Fruit fly (Drosophila melanogaster) whole organism, embryonic: ENCODE results near the gene sa.

ENCODE experiments used
- CG10267 ChIP-seq: fragments of 200-800 bp; sonication (Bioruptor generic); optimal IDR thresholded peaks from 2 replicates; lab custom pipeline; 2018; ENCODE audit warnings: missing biosample characterization, mild to moderate bottlenecking, missing genetic modification characterization, moderate library complexity
- CG10321 ChIP-seq: fragments of 200-800 bp; sonication (Bioruptor generic); IDR thresholded peaks from 2 replicates; pipeline ENCODE4 v1.3.6; 2022; ENCODE audit warnings: missing biosample characterization, missing genetic modification characterization
- CG10431 ChIP-seq: fragments of 200-800 bp; sonication (Bioruptor generic); optimal IDR thresholded peaks from 3 replicates; lab custom pipeline; 2018; ENCODE audit warnings: missing biosample characterization, mild to moderate bottlenecking, missing genetic modification characterization
- CG10959 ChIP-seq: fragments of 200-800 bp; sonication (Bioruptor generic); IDR thresholded peaks from 2 replicates; pipeline ENCODE4 v1.3.6; 2022; ENCODE audit warnings: missing biosample characterization, missing genetic modification characterization
- CG10979 ChIP-seq: fragments of 200-800 bp; sonication (Bioruptor generic); optimal IDR thresholded peaks from 2 replicates; lab custom pipeline; 2018; ENCODE audit warnings: missing biosample characterization, mild to moderate bottlenecking, missing genetic modification characterization, moderate library complexity
- CG12104 ChIP-seq: fragments of 200-800 bp; sonication (Bioruptor generic); optimal IDR thresholded peaks from 3 replicates; lab custom pipeline; 2016; ENCODE audit warnings: missing biosample characterization, missing genetic modification characterization
- CG12155 ChIP-seq: fragments of 200-800 bp; sonication (Bioruptor generic); optimal IDR thresholded peaks from 3 replicates; lab custom pipeline; 2016; ENCODE audit warnings: missing biosample characterization, missing genetic modification characterization
- CG1233 ChIP-seq: fragments of 200-800 bp; sonication (Bioruptor generic); optimal IDR thresholded peaks from 4 replicates; lab custom pipeline; 2018; ENCODE audit warnings: missing biosample characterization, mild to moderate bottlenecking, missing genetic modification characterization
- CG12744 ChIP-seq: fragments of 200-800 bp; sonication (Bioruptor generic); optimal IDR thresholded peaks from 2 replicates; lab custom pipeline; 2016; ENCODE audit warnings: missing biosample characterization, missing genetic modification characterization
- CG14441 ChIP-seq: fragments of 200-800 bp; sonication (Bioruptor generic); IDR thresholded peaks from 2 replicates; pipeline ENCODE4 v1.3.6; 2022; ENCODE audit warnings: missing biosample characterization, missing genetic modification characterization
- CG14965 ChIP-seq: fragments of 200-800 bp; sonication (Bioruptor generic); optimal IDR thresholded peaks from 2 replicates; lab custom pipeline; 2016; ENCODE audit warnings: missing biosample characterization, missing genetic modification characterization, borderline replicate concordance
- CG15601 ChIP-seq: fragments of 200-800 bp; sonication (Bioruptor generic); optimal IDR thresholded peaks from 3 replicates; lab custom pipeline; 2019; ENCODE audit warnings: missing biosample characterization, mild to moderate bottlenecking, missing genetic modification characterization, moderate library complexity
- CG18476 ChIP-seq: fragments of 200-800 bp; sonication (Bioruptor generic); optimal IDR thresholded peaks from 2 replicates; lab custom pipeline; 2016; ENCODE audit warnings: missing biosample characterization, mild to moderate bottlenecking, missing genetic modification characterization
- CG2199 ChIP-seq: fragments of 200-800 bp; sonication (Bioruptor generic); IDR thresholded peaks from 3 replicates; pipeline ENCODE4 v1.3.6; 2022; ENCODE audit warnings: missing biosample characterization, missing genetic modification characterization
- CG32532 ChIP-seq: fragments of 200-800 bp; sonication (Bioruptor generic); IDR thresholded peaks from 2 replicates; pipeline ENCODE4 v1.3.6; 2022; ENCODE audit warnings: missing biosample characterization, missing genetic modification characterization
- CG33557 ChIP-seq: fragments of 200-800 bp; sonication (Bioruptor generic); optimal IDR thresholded peaks from 2 replicates; lab custom pipeline; 2019; ENCODE audit warnings: missing biosample characterization, mild to moderate bottlenecking, missing genetic modification characterization, moderate library complexity
- CG3995 ChIP-seq: fragments of 200-800 bp; sonication (Bioruptor generic); optimal IDR thresholded peaks from 3 replicates; lab custom pipeline; 2016; ENCODE audit warnings: missing biosample characterization, missing genetic modification characterization
- CG5180 ChIP-seq: fragments of 200-800 bp; sonication (Bioruptor generic); optimal IDR thresholded peaks from 3 replicates; lab custom pipeline; 2017; ENCODE audit warnings: missing biosample characterization, missing genetic modification characterization, mild to moderate bottlenecking, moderate library complexity, missing genetic modification reagents
- CG7745 ChIP-seq: fragments of 200-800 bp; sonication (Bioruptor generic); optimal IDR thresholded peaks from 2 replicates; lab custom pipeline; 2018; ENCODE audit warnings: missing biosample characterization, mild to moderate bottlenecking, missing genetic modification characterization, moderate library complexity
- CG8089 ChIP-seq: fragments of 200-800 bp; sonication (Bioruptor generic); optimal IDR thresholded peaks from 3 replicates; lab custom pipeline; 2016; ENCODE audit warnings: missing biosample characterization, missing genetic modification characterization
- CG8478 ChIP-seq: fragments of >200 bp; optimal IDR thresholded peaks from 2 replicates; lab custom pipeline; 2018
- CG8924 ChIP-seq: fragments of 200-800 bp; optimal IDR thresholded peaks from 3 replicates; lab custom pipeline; 2019; ENCODE audit warnings: missing biosample characterization, mild to moderate bottlenecking, missing genetic modification characterization, moderate library complexity
- CG9215 ChIP-seq: fragments of 200-800 bp; sonication (Bioruptor generic); IDR thresholded peaks from 2 replicates; pipeline ENCODE4 v1.3.6; 2022; ENCODE audit warnings: missing biosample characterization, missing genetic modification characterization
- D19A ChIP-seq: fragments of 200-800 bp; optimal IDR thresholded peaks from 3 replicates; lab custom pipeline; 2019; ENCODE audit warnings: missing biosample characterization, mild to moderate bottlenecking, missing genetic modification characterization, moderate library complexity
- E2f2 ChIP-seq: fragments of 200-800 bp; sonication (Bioruptor generic); IDR thresholded peaks from 2 replicates; pipeline ENCODE4 v1.3.6; 2022; ENCODE audit warnings: missing biosample characterization, missing genetic modification characterization
- Ets97D ChIP-seq: fragments of 200-800 bp; sonication (Bioruptor generic); optimal IDR thresholded peaks from 3 replicates; lab custom pipeline; 2016; ENCODE audit warnings: missing biosample characterization, missing genetic modification characterization
- MESR4 ChIP-seq: fragments of 200-800 bp; sonication (Bioruptor generic); optimal IDR thresholded peaks from 2 replicates; lab custom pipeline; 2018; ENCODE audit warnings: missing biosample characterization, mild to moderate bottlenecking, missing genetic modification characterization, moderate library complexity
- Mad ChIP-seq: fragments of 200-800 bp; sonication (Bioruptor generic); optimal IDR thresholded peaks from 2 replicates; lab custom pipeline; 2016; ENCODE audit warnings: missing biosample characterization, missing genetic modification characterization
- Max ChIP-seq: fragments of 200-800 bp; sonication (Bioruptor generic); optimal IDR thresholded peaks from 2 replicates; lab custom pipeline; 2016; ENCODE audit warnings: missing biosample characterization, mild to moderate bottlenecking, missing genetic modification characterization
- NC2β ChIP-seq: fragments of 200-800 bp; sonication (Bioruptor generic); optimal IDR thresholded peaks from 2 replicates; lab custom pipeline; 2016; ENCODE audit warnings: missing biosample characterization, missing genetic modification characterization
- NFAT ChIP-seq: fragments of 200-800 bp; sonication (Bioruptor generic); IDR thresholded peaks from 2 replicates; pipeline ENCODE4 v1.3.6; 2022; ENCODE audit warnings: missing biosample characterization, missing genetic modification characterization
- NK7.1 ChIP-seq: fragments of 200-800 bp; sonication (Bioruptor generic); optimal IDR thresholded peaks from 3 replicates; lab custom pipeline; 2016; ENCODE audit warnings: missing biosample characterization, missing genetic modification characterization
- Sry-β ChIP-seq: fragments of 200-800 bp; sonication (Bioruptor generic); optimal IDR thresholded peaks from 2 replicates; lab custom pipeline; 2018; ENCODE audit warnings: missing biosample characterization, mild to moderate bottlenecking, missing genetic modification characterization, moderate library complexity
- Taf1 ChIP-seq: fragments of 200-800 bp; sonication (Bioruptor generic); IDR thresholded peaks from 2 replicates; pipeline ENCODE4 v1.3.6; 2022; ENCODE audit warnings: missing biosample characterization, missing genetic modification characterization
- al ChIP-seq: fragments of 200-800 bp; sonication (Bioruptor generic); IDR thresholded peaks from 2 replicates; pipeline ENCODE4 v1.3.6; 2022; ENCODE audit warnings: missing biosample characterization, missing genetic modification characterization
- ato ChIP-seq: fragments of 200-800 bp; sonication (Bioruptor generic); IDR thresholded peaks from 2 replicates; pipeline ENCODE4 v1.3.6; 2022; ENCODE audit warnings: missing biosample characterization, missing genetic modification characterization; ENCODE audit not compliant: partially characterized antibody
- bigmax ChIP-seq: fragments of 200-800 bp; sonication (Bioruptor generic); optimal IDR thresholded peaks from 2 replicates; lab custom pipeline; 2018; ENCODE audit warnings: missing biosample characterization, mild to moderate bottlenecking, missing genetic modification characterization
- chm ChIP-seq: fragments of 200-800 bp; sonication (Bioruptor generic); IDR thresholded peaks from 2 replicates; pipeline ENCODE4 v1.3.6; 2022; ENCODE audit warnings: missing biosample characterization, missing genetic modification characterization
- chn ChIP-seq: fragments of 200-800 bp; sonication (Bioruptor generic); optimal IDR thresholded peaks from 2 replicates; lab custom pipeline; 2016; ENCODE audit warnings: missing biosample characterization, missing genetic modification characterization
- ems ChIP-seq: fragments of 200-800 bp; sonication (Bioruptor generic); optimal IDR thresholded peaks from 3 replicates; lab custom pipeline; 2016; ENCODE audit warnings: missing biosample characterization, missing genetic modification characterization
- fd102C ChIP-seq: fragments of 200-800 bp; sonication (Bioruptor generic); optimal IDR thresholded peaks from 2 replicates; lab custom pipeline; 2018; ENCODE audit warnings: missing biosample characterization, mild to moderate bottlenecking, missing genetic modification characterization, moderate library complexity
- hbn ChIP-seq: fragments of 200-800 bp; sonication (Bioruptor generic); IDR thresholded peaks from 2 replicates; pipeline ENCODE4 v1.3.6; 2022; ENCODE audit warnings: missing biosample characterization, missing genetic modification characterization; ENCODE audit not compliant: partially characterized antibody
- lab ChIP-seq: fragments of 200-800 bp; sonication (Bioruptor generic); optimal IDR thresholded peaks from 3 replicates; lab custom pipeline; 2017; ENCODE audit warnings: missing biosample characterization, missing genetic modification characterization, mild to moderate bottlenecking, moderate library complexity, missing genetic modification reagents
- peb ChIP-seq: fragments of 200-800 bp; sonication (Bioruptor generic); IDR thresholded peaks from 2 replicates; pipeline ENCODE4 v1.3.6; 2022; ENCODE audit warnings: missing biosample characterization, missing genetic modification characterization
- pum ChIP-seq: fragments of 200-800 bp; sonication (Bioruptor generic); optimal IDR thresholded peaks from 2 replicates; lab custom pipeline; 2016; ENCODE audit warnings: missing biosample characterization, missing genetic modification characterization
- sc ChIP-seq, 3 experiments: fragments of >200 bp in 2 of 3; fragments of 200-800 bp in 1 of 3; sonication (Bioruptor generic) in 1 of 3; optimal IDR thresholded peaks; 2 replicates in 2 of 3; 3 replicates in 1 of 3; lab custom pipeline; 2017; ENCODE audit warnings: mild to moderate bottlenecking in 1 of 3, missing biosample characterization in 1 of 3, missing genetic modification characterization in 1 of 3, missing genetic modification reagents in 1 of 3
- scrt ChIP-seq: fragments of 200-800 bp; sonication (Bioruptor generic); optimal IDR thresholded peaks from 2 replicates; lab custom pipeline; 2018; ENCODE audit warnings: missing biosample characterization, mild to moderate bottlenecking, missing genetic modification characterization, moderate library complexity
- seq ChIP-seq: fragments of 200-800 bp; sonication (Bioruptor generic); IDR thresholded peaks from 2 replicates; pipeline ENCODE4 v1.3.6; 2022; ENCODE audit warnings: missing biosample characterization, missing genetic modification characterization
- sim ChIP-seq: fragments of 200-800 bp; sonication (Bioruptor generic); IDR thresholded peaks from 2 replicates; pipeline ENCODE4 v1.3.6; 2022; ENCODE audit warnings: missing biosample characterization, missing genetic modification characterization
- sna ChIP-seq: fragments of 200-800 bp; sonication (Bioruptor generic); IDR thresholded peaks from 2 replicates; pipeline ENCODE4 v1.3.6; 2022; ENCODE audit warnings: missing biosample characterization, missing genetic modification characterization; ENCODE audit not compliant: partially characterized antibody

Gene sa

dm6 chr3L:21417884-21418536 lies 11.5 kb upstream of the sa start (continued):
- TF ChIP-seq CG8924 (tag; lab: Kevin White, UChicago) (no peak), CG10431 (GFP tag; lab: Kevin White, UChicago) (no peak), CG14441 (GFP tag; lab: Robert Waterston, UW) (peak; percentile 48; the same call in 1 of the 2 replicates), fd102C (no peak), CG15601 (peak; percentile 53), Sry-β (no peak), CG10267 (tag; lab: Kevin White, UChicago) (peak; percentile 54), CG2199 (GFP tag; lab: Robert Waterston, UW) (no peak), chn (GFP tag; lab: Kevin White, UChicago) (no peak), ato (GFP tag; lab: Robert Waterston, UW) (no peak), CG12104 (GFP tag; lab: Kevin White, UChicago) (no peak), NFAT (GFP tag; lab: Robert Waterston, UW) (peak; percentile 13; the same call in 1 of the 2 replicates), pum (no peak), scrt (GFP tag; lab: Kevin White, UChicago) (peak; percentile 37), seq (GFP tag; lab: Robert Waterston, UW) (peak; percentile 32; the same call in 1 of the 2 replicates), CG18476 (peak; percentile 36), CG8089 (GFP tag; lab: Kevin White, UChicago) (no peak), Taf1 (GFP tag; lab: Robert Waterston, UW) (no peak), sc (optimal IDR thresholded peaks at IDR 0.05; lab: Kevin White, UChicago) (no peak), sc (GFP tag; optimal IDR thresholded peaks at IDR 0.05; lab: Kevin White, UChicago) (peak; percentile 37), CG5180 (GFP tag; lab: Kevin White, UChicago) (peak; percentile 1), chm (GFP tag; lab: Robert Waterston, UW) (no peak), CG3995 (GFP tag; lab: Kevin White, UChicago) (no peak), CG10959 (GFP tag; lab: Robert Waterston, UW) (no peak), Ets97D (GFP tag; lab: Kevin White, UChicago) (no peak), CG12155 (peak; percentile 33), Mad (no peak), CG33557 (GFP tag; lab: Kevin White, UChicago) (no peak), al (GFP tag; lab: Robert Waterston, UW) (peak; percentile 62), lab (peak; percentile 61), NK7.1 (GFP tag; lab: Kevin White, UChicago) (no peak), bigmax (GFP tag; lab: Kevin White, UChicago) (no peak), sim (GFP tag; lab: Robert Waterston, UW) (no peak), CG14965 (GFP tag; lab: Kevin White, UChicago) (no peak), CG12744 (GFP tag; lab: Kevin White, UChicago) (no peak), Max (GFP tag; lab: Kevin White, UChicago) (no peak), MESR4 (GFP tag; lab: Kevin White, UChicago) (no peak), CG8478 (lab: Kevin White, UChicago) (no peak), NC2β (GFP tag; lab: Kevin White, UChicago) (no peak), CG9215 (GFP tag; lab: Robert Waterston, UW) (0 out of 2 replicates have a peak, but pooled peaks have one; percentile 53), sna (GFP tag; lab: Robert Waterston, UW) (no peak), peb (no peak), E2f2 (GFP tag; lab: Robert Waterston, UW) (0 out of 2 replicates have a peak, but pooled peaks have one; percentile 20), ems (GFP tag; lab: Kevin White, UChicago) (no peak), D19A (peak; percentile 57), hbn (GFP tag; lab: Robert Waterston, UW) (no peak), CG10979 (tag; lab: Kevin White, UChicago) (no peak), CG7745 (tag; lab: Kevin White, UChicago) (no peak), CG1233 (GFP tag; lab: Kevin White, UChicago) (peak; percentile 11), CG32532 (GFP tag; lab: Robert Waterston, UW) (peak; percentile 50; the same call in 1 of the 2 replicates), CG10321 (no peak)
